Worm (Caenorhabditis elegans) whole organism, mixed stage, embryonic: ENCODE measurements around the gene F26A1.7.

ENCODE experiments used
- M03D4.4 ChIP-seq: sonication (generic microtip); optimal IDR thresholded peaks from 2 replicates; lab custom pipeline; 2017; ENCODE audit warnings: mild to moderate bottlenecking, missing genetic modification characterization, missing compliant biosample characterization
- bed-3 ChIP-seq: fragments of 200-800 bp; sonication (Bioruptor generic); optimal IDR thresholded peaks from 3 replicates; lab custom pipeline; 2018; ENCODE audit warnings: mild to moderate bottlenecking, missing genetic modification characterization, moderate library complexity, missing compliant biosample characterization
- blmp-1 ChIP-seq: fragments of 150-350 bp; optimal IDR thresholded peaks from 2 replicates; lab custom pipeline; 2014; ENCODE audit warnings: missing biosample characterization, missing genetic modification characterization
- ceh-39 ChIP-seq: fragments of 150-350 bp; optimal IDR thresholded peaks from 2 replicates; lab custom pipeline; 2014; ENCODE audit warnings: missing biosample characterization, missing genetic modification characterization
- ceh-43 ChIP-seq: fragments of 200-800 bp; sonication (Bioruptor generic); optimal IDR thresholded peaks from 2 replicates; lab custom pipeline; 2018; ENCODE audit warnings: mild to moderate bottlenecking, missing genetic modification characterization, moderate library complexity, missing compliant biosample characterization
- ceh-83 ChIP-seq: fragments of 200-800 bp; sonication (Bioruptor generic); optimal IDR thresholded peaks from 2 replicates; lab custom pipeline; 2018; ENCODE audit warnings: mild to moderate bottlenecking, missing genetic modification characterization, missing compliant biosample characterization
- ces-1 ChIP-seq: fragments of 150-350 bp; optimal IDR thresholded peaks from 2 replicates; lab custom pipeline; 2014; ENCODE audit warnings: missing biosample characterization, missing genetic modification reagents, missing genetic modification characterization
- cnd-1 ChIP-seq: fragments of 200-800 bp; sonication (Bioruptor generic); optimal IDR thresholded peaks from 2 replicates; lab custom pipeline; 2018; ENCODE audit warnings: mild to moderate bottlenecking, missing genetic modification characterization, missing compliant biosample characterization
- elt-1 ChIP-seq: sonication (generic microtip); optimal IDR thresholded peaks from 2 replicates; lab custom pipeline; 2017; ENCODE audit warnings: missing genetic modification characterization, mild to moderate bottlenecking, missing compliant biosample characterization, antibody characterized with exemption, moderate library complexity, borderline replicate concordance; ENCODE audit not compliant: insufficient read depth
- elt-3 ChIP-seq: fragments of 150-350 bp; optimal IDR thresholded peaks from 2 replicates; lab custom pipeline; 2014; ENCODE audit warnings: missing biosample characterization, missing genetic modification characterization
- flh-1 ChIP-seq: fragments of 200-800 bp; sonication (Bioruptor generic); optimal IDR thresholded peaks from 2 replicates; lab custom pipeline; 2018; ENCODE audit warnings: mild to moderate bottlenecking, missing genetic modification characterization, moderate library complexity, missing compliant biosample characterization
- ham-2 ChIP-seq: fragments of 200-800 bp; sonication (Bioruptor generic); optimal IDR thresholded peaks from 2 replicates; lab custom pipeline; 2018; ENCODE audit warnings: mild to moderate bottlenecking, missing genetic modification characterization, missing compliant biosample characterization
- hlh-1 ChIP-seq: fragments of 150-350 bp; optimal IDR thresholded peaks from 2 replicates; lab custom pipeline; 2014; ENCODE audit warnings: missing biosample characterization, missing genetic modification reagents, missing genetic modification characterization
- lin-32 ChIP-seq: fragments of 200-800 bp; sonication (Bioruptor generic); optimal IDR thresholded peaks from 2 replicates; lab custom pipeline; 2018; ENCODE audit warnings: mild to moderate bottlenecking, missing genetic modification characterization, missing compliant biosample characterization
- lsy-2 ChIP-seq: fragments of 150-350 bp; optimal IDR thresholded peaks from 2 replicates; lab custom pipeline; 2014; ENCODE audit warnings: missing biosample characterization, missing genetic modification characterization
- mab-5 ChIP-seq: fragments of 150-350 bp; optimal IDR thresholded peaks from 2 replicates; lab custom pipeline; 2014; ENCODE audit warnings: missing biosample characterization, missing genetic modification characterization
- mep-1 ChIP-seq: fragments of 150-350 bp; optimal IDR thresholded peaks from 2 replicates; lab custom pipeline; 2017; ENCODE audit warnings: missing biosample characterization, missing genetic modification reagents, missing genetic modification characterization, inconsistent platforms
- mls-2 ChIP-seq: sonication (generic microtip); optimal IDR thresholded peaks from 2 replicates; lab custom pipeline; 2016; ENCODE audit warnings: mild to moderate bottlenecking, missing genetic modification characterization, moderate library complexity, missing compliant biosample characterization
- nhr-12 ChIP-seq: fragments of 150-350 bp; optimal IDR thresholded peaks from 2 replicates; lab custom pipeline; 2014; ENCODE audit warnings: missing biosample characterization, missing genetic modification characterization
- nhr-2 ChIP-seq: fragments of 150-350 bp; optimal IDR thresholded peaks from 2 replicates; lab custom pipeline; 2014; ENCODE audit warnings: missing biosample characterization, missing genetic modification characterization
- nhr-237 ChIP-seq: fragments of 150-350 bp; optimal IDR thresholded peaks from 2 replicates; lab custom pipeline; 2014; ENCODE audit warnings: missing biosample characterization, missing genetic modification characterization
- nhr-28 ChIP-seq: fragments of 150-350 bp; optimal IDR thresholded peaks from 2 replicates; lab custom pipeline; 2014; ENCODE audit warnings: missing biosample characterization, missing genetic modification characterization
- nhr-76 ChIP-seq: sonication (generic microtip); optimal IDR thresholded peaks from 2 replicates; lab custom pipeline; 2017; ENCODE audit warnings: missing biosample characterization, missing genetic modification characterization
- pha-4 ChIP-seq: fragments of 150-350 bp; optimal IDR thresholded peaks from 2 replicates; lab custom pipeline; 2018; ENCODE audit warnings: missing biosample characterization, missing genetic modification reagents, missing genetic modification characterization
- sem-2 ChIP-seq: fragments of 200-800 bp; sonication (Bioruptor generic); optimal IDR thresholded peaks from 2 replicates; lab custom pipeline; 2018; ENCODE audit warnings: mild to moderate bottlenecking, missing genetic modification characterization, missing compliant biosample characterization
- snpc-4 ChIP-seq: fragments of 150-350 bp; optimal IDR thresholded peaks from 2 replicates; lab custom pipeline; 2014; ENCODE audit warnings: missing biosample characterization, missing genetic modification characterization
- sptf-1 ChIP-seq: sonication (generic microtip); optimal IDR thresholded peaks from 2 replicates; lab custom pipeline; 2017; ENCODE audit warnings: mild to moderate bottlenecking, missing genetic modification characterization, moderate library complexity, missing compliant biosample characterization
- unc-120 ChIP-seq: sonication (generic microtip); optimal IDR thresholded peaks from 2 replicates; lab custom pipeline; 2017; ENCODE audit warnings: missing genetic modification characterization, missing compliant biosample characterization; ENCODE audit not compliant: poor library complexity, severe bottlenecking
- unc-39 ChIP-seq: fragments of 150-350 bp; optimal IDR thresholded peaks from 2 replicates; lab custom pipeline; 2014; ENCODE audit warnings: missing biosample characterization, missing genetic modification characterization
- unc-62 ChIP-seq: fragments of 150-350 bp; optimal IDR thresholded peaks from 2 replicates; lab custom pipeline; 2014; ENCODE audit warnings: missing biosample characterization, missing genetic modification reagents, missing genetic modification characterization
- zip-8 ChIP-seq: fragments of 150-350 bp; optimal IDR thresholded peaks from 2 replicates; lab custom pipeline; 2014; ENCODE audit warnings: missing biosample characterization, missing genetic modification characterization

Gene F26A1.7

ce11 chrIII:4819843-4820242, at the start of gene F26A1.7:
Gene F26A1.7, minus strand, starts transcription at chrIII:4819943.
- no peak for TF ChIP-seq ces-1 (GFP tag; lab: Kevin White, UChicago)
- TF ChIP-seq ceh-83 (GFP tag; lab: Kevin White, UChicago), result no peak
- TF ChIP-seq nhr-12 (tag; lab: Kevin White, UChicago), result no peak
- no peak for TF ChIP-seq elt-3
- TF ChIP-seq bed-3, result no peak
- TF ChIP-seq mep-1 (tag; lab: Kevin White, UChicago), result no peak
- no peak for TF ChIP-seq ceh-43 (GFP tag; lab: Kevin White, UChicago)
- no peak for TF ChIP-seq blmp-1 (tag; lab: Kevin White, UChicago)
- TF ChIP-seq cnd-1 (tag; lab: Kevin White, UChicago), result no peak
- TF ChIP-seq snpc-4, result no peak
- TF ChIP-seq nhr-76 (tag; lab: Kevin White, UChicago), result no peak
- TF ChIP-seq unc-62 (GFP tag; lab: Kevin White, UChicago), result no peak
- TF ChIP-seq nhr-237, result no peak
- TF ChIP-seq elt-1 (tag; lab: Kevin White, UChicago), result no peak
- no peak for TF ChIP-seq lsy-2 (tag; lab: Kevin White, UChicago)
- TF ChIP-seq M03D4.4, result no peak
- no peak for TF ChIP-seq nhr-2 (tag; lab: Kevin White, UChicago)
- no peak for TF ChIP-seq nhr-28

ce11 chrIII:4868643-4869042, 48.9 kb upstream of the F26A1.7 start, which contains the start of the genes msd-4 and C35D10.3:
Gene msd-4, minus strand, starts transcription at chrIII:4868743.
Gene C35D10.3, plus strand, starts transcription at chrIII:4868921.
- TF ChIP-seq nhr-12 (tag; lab: Kevin White, UChicago) (no peak), zip-8 (tag; lab: Kevin White, UChicago) (no peak), ham-2 (no peak), lin-32 (no peak), nhr-2 (tag; lab: Kevin White, UChicago) (no peak), nhr-237 (no peak), hlh-1 (tag; lab: Kevin White, UChicago) (no peak)

- no peak for TF ChIP-seq blmp-1 (tag; lab: Kevin White, UChicago)
- TF ChIP-seq, all 35 proteins: peak for 0
These were observed 47.0 kb upstream of the F26A1.7 start, which contains the start of gene C35D10.17 for ce11 chrIII:4866762-4867161. Gene C35D10.17, plus strand, starts transcription at chrIII:4867062.

- TF ChIP-seq hlh-1 (tag; lab: Kevin White, UChicago) (no peak), flh-1 (GFP tag; lab: Kevin White, UChicago) (no peak), pha-4 (tag; lab: Kevin White, UChicago) (no peak), unc-62 (GFP tag; lab: Kevin White, UChicago) (no peak), cnd-1 (tag; lab: Kevin White, UChicago) (no peak), ham-2 (no peak), nhr-2 (tag; lab: Kevin White, UChicago) (no peak), mab-5 (tag; lab: Kevin White, UChicago) (no peak), snpc-4 (no peak), zip-8 (tag; lab: Kevin White, UChicago) (no peak), sptf-1 (tag; lab: Kevin White, UChicago) (no peak), nhr-12 (tag; lab: Kevin White, UChicago) (no peak), nhr-28 (no peak), lsy-2 (tag; lab: Kevin White, UChicago) (no peak), lin-32 (no peak), elt-1 (tag; lab: Kevin White, UChicago) (no peak), mls-2 (no peak)
These were observed 43.4 kb upstream of the F26A1.7 start, which contains the start of gene coq-8 for ce11 chrIII:4863127-4863526. Gene coq-8, plus strand, starts transcription at chrIII:4863427.

- TF ChIP-seq pha-4 (tag; lab: Kevin White, UChicago) (no peak), hlh-1 (tag; lab: Kevin White, UChicago) (no peak), unc-120 (tag; lab: Kevin White, UChicago) (no peak), ceh-83 (GFP tag; lab: Kevin White, UChicago) (no peak), unc-39 (tag; lab: Kevin White, UChicago) (no peak), nhr-12 (tag; lab: Kevin White, UChicago) (no peak), ceh-43 (GFP tag; lab: Kevin White, UChicago) (no peak), unc-62 (GFP tag; lab: Kevin White, UChicago) (no peak), sptf-1 (tag; lab: Kevin White, UChicago) (no peak), M03D4.4 (no peak), ham-2 (no peak), nhr-2 (tag; lab: Kevin White, UChicago) (no peak), ceh-39 (tag; lab: Kevin White, UChicago) (no peak), mab-5 (tag; lab: Kevin White, UChicago) (no peak), sem-2 (GFP tag; lab: Kevin White, UChicago) (no peak)
These were observed 42.1 kb upstream of the F26A1.7 start, which contains the start of the genes C35D10.10 and C35D10.5 for ce11 chrIII:4861744-4862401. Gene C35D10.10, minus strand, starts transcription at chrIII:4861794. Gene C35D10.5, plus strand, starts transcription at chrIII:4862351.
